Worm (Caenorhabditis elegans): Measurements from ENCODE around the gene R12H7.4.

ce11 chrX:13198134-13198533 is 18.8 kb upstream of the R12H7.4 start:
- no peak for TF ChIP-seq klf-2 (GFP tag; conservative IDR thresholded peaks at IDR 0.05)
- no peak for TF ChIP-seq cog-1 (tag; optimal IDR thresholded peaks at IDR 0.05)
- TF ChIP-seq ztf-29 (GFP tag; IDR thresholded peaks at IDR 0.05) = no peak
- TF ChIP-seq med-1 (GFP tag; optimal IDR thresholded peaks at IDR 0.05; ENCODE audit: insufficient read depth) = no peak
- TF ChIP-seq flt-1 (GFP tag; IDR thresholded peaks at IDR 0.05) = no peak
- TF ChIP-seq tab-1 (GFP tag; IDR thresholded peaks at IDR 0.05) = no peak
- TF ChIP-seq ztf-23 (GFP tag; IDR thresholded peaks at IDR 0.05) = no peak
- no peak for TF ChIP-seq T22C8.4 (GFP tag; IDR thresholded peaks at IDR 0.05)
